Worm (Caenorhabditis elegans): ENCODE data around the gene lin-23.

Gene lin-23

DNA sequence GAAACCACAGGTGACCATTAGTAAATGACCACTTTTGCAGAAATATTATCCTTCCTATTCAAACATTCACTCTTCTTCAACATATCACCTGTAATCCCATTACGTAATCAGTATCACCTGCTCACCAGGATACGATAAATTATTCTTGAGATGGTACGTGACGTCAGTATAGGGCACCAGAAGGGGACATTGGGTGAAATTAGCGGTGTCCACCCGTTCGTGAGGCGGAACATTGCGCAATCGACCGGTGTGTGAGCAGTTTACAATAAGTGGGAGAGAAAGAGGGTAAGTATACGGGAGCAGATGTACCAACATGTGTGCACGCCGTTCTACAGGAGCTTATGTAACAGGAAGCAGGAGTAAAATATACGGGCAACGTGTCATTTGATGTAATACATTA lies 46.9 kb downstream of the lin-23 start:
- TF ChIP-seq sma-9 (GFP tag; optimal IDR thresholded peaks at IDR 0.05) (no peak), sma-9 (tag; optimal IDR thresholded peaks at IDR 0.05) (no peak), nhr-10 (tag; optimal IDR thresholded peaks at IDR 0.05) (no peak), sem-4 (tag; optimal IDR thresholded peaks at IDR 0.05) (no peak), nhr-6 (tag; optimal IDR thresholded peaks at IDR 0.05) (no peak), mdl-1 (tag; optimal IDR thresholded peaks at IDR 0.05) (no peak), ztf-11 (tag; optimal IDR thresholded peaks at IDR 0.05) (no peak), nhr-25 (tag; optimal IDR thresholded peaks at IDR 0.05) (no peak), crh-2 (tag; optimal IDR thresholded peaks at IDR 0.05) (no peak), skn-1 (tag; optimal IDR thresholded peaks at IDR 0.05) (no peak), aly-2 (tag; optimal IDR thresholded peaks at IDR 0.05) (no peak), gmeb-1 (tag; optimal IDR thresholded peaks at IDR 0.05) (no peak), nhr-23 (tag; optimal IDR thresholded peaks at IDR 0.05) (no peak), elt-3 (tag; optimal IDR thresholded peaks at IDR 0.05) (no peak), ceh-16 (tag; optimal IDR thresholded peaks at IDR 0.05) (no peak), Y55F3AM.14 (GFP tag; optimal IDR thresholded peaks at IDR 0.05) (no peak)

DNA sequence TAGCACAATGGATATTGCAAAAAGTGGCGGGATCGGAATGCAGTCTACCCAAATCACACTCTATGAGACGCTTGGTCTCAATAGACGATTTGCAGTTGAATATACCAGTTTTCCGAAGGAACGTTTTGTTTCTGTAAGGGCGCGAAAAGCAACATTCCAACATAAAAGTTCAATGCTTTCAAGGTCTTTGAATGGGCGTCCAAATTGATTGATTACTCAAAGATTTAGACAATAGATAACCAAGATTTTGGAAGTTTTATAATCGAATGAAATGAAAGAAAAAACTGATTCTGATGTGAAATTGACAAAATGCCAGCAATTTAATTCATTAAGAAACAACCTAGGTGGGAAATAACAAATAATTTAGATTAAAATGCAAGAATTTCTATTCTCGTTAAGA lies 48.1 kb downstream of the lin-23 start:
- peak; percentile 1 for TF ChIP-seq blmp-1 (tag; optimal IDR thresholded peaks at IDR 0.05; ENCODE audit: insufficient read depth)
- TF ChIP-seq lin-13 (GFP tag; optimal IDR thresholded peaks at IDR 0.05): no peak
- TF ChIP-seq egl-27 (tag; optimal IDR thresholded peaks at IDR 0.05): no peak
- TF ChIP-seq ztf-11 (tag; optimal IDR thresholded peaks at IDR 0.05): no peak
- TF ChIP-seq nhr-25 (tag; optimal IDR thresholded peaks at IDR 0.05): peak; percentile 33
- peak; percentile 80 for TF ChIP-seq ceh-16 (tag; optimal IDR thresholded peaks at IDR 0.05)

- TF ChIP-seq dmd-4 (tag; optimal IDR thresholded peaks at IDR 0.05) (no peak), ama-1 (optimal IDR thresholded peaks at IDR 0.05) (no peak), ztf-4 (tag; optimal IDR thresholded peaks at IDR 0.05) (no peak), snpc-4 (tag; optimal IDR thresholded peaks at IDR 0.05) (no peak), egl-27 (tag; optimal IDR thresholded peaks at IDR 0.05) (no peak), lin-39 (tag; optimal IDR thresholded peaks at IDR 0.05) (no peak), Y55F3AM.14 (GFP tag; optimal IDR thresholded peaks at IDR 0.05) (no peak), sma-3 (GFP tag; optimal IDR thresholded peaks at IDR 0.05) (no peak), F13H6.1 (tag; optimal IDR thresholded peaks at IDR 0.05) (no peak), nhr-6 (tag; optimal IDR thresholded peaks at IDR 0.05) (no peak), fos-1 (tag; optimal IDR thresholded peaks at IDR 0.05) (no peak), blmp-1 (tag; optimal IDR thresholded peaks at IDR 0.05; ENCODE audit: insufficient read depth) (no peak), lsy-2 (tag; optimal IDR thresholded peaks at IDR 0.05) (no peak), crh-2 (tag; optimal IDR thresholded peaks at IDR 0.05) (no peak), ztf-11 (tag; optimal IDR thresholded peaks at IDR 0.05) (no peak), nhr-77 (tag; optimal IDR thresholded peaks at IDR 0.05) (no peak), ZK546.5 (tag; optimal IDR thresholded peaks at IDR 0.05) (no peak), nhr-21 (tag; optimal IDR thresholded peaks at IDR 0.05) (no peak)
Measured at ce11 chrII:6422812-6423211, 51.7 kb downstream of the lin-23 start, which contains the start of gene K03H9.3. TSS of gene K03H9.3 (plus strand) at chrII:6423112.

Measured in whole organism, L2 larva.